Worm (Caenorhabditis elegans) whole organism, midembryonic: ENCODE results near the gene exos-8.

Experiments used
- T22C8.4 ChIP-seq: fragments of 200-800 bp; sonication (Bioruptor generic); IDR thresholded peaks from 2 replicates; pipeline ENCODE4 v1.3.6; 2022; ENCODE audit warnings: missing genetic modification characterization, missing compliant biosample characterization
- cog-1 ChIP-seq: sonication (generic microtip); optimal IDR thresholded peaks from 2 replicates; lab custom pipeline; 2016; ENCODE audit warnings: missing genetic modification characterization, missing compliant biosample characterization
- flt-1 ChIP-seq: fragments of 200-800 bp; sonication (Bioruptor generic); IDR thresholded peaks from 2 replicates; pipeline ENCODE4 v1.3.6; 2022; ENCODE audit warnings: missing genetic modification characterization, missing compliant biosample characterization
- klf-2 ChIP-seq: fragments of 200-800 bp; sonication (Bioruptor generic); conservative IDR thresholded peaks from 2 replicates; pipeline ENCODE4 v1.3.6; 2022; ENCODE audit warnings: missing genetic modification reagents, missing genetic modification characterization, missing compliant biosample characterization
- med-1 ChIP-seq: sonication (generic microtip); optimal IDR thresholded peaks from 2 replicates; lab custom pipeline; 2017; ENCODE audit warnings: missing genetic modification characterization, mild to moderate bottlenecking, missing compliant biosample characterization, antibody characterized with exemption, missing genetic modification reagents; ENCODE audit not compliant: insufficient read depth
- ref-1 ChIP-seq: fragments of 200-800 bp; sonication (Bioruptor generic); conservative IDR thresholded peaks from 2 replicates; pipeline ENCODE4 v1.3.6; 2022; ENCODE audit warnings: missing genetic modification reagents, missing genetic modification characterization, missing compliant biosample characterization
- tab-1 ChIP-seq: fragments of 200-800 bp; sonication (Bioruptor generic); IDR thresholded peaks from 2 replicates; pipeline ENCODE4 v1.3.6; 2022; ENCODE audit warnings: missing genetic modification characterization, missing compliant biosample characterization
- ztf-23 ChIP-seq: fragments of 200-800 bp; sonication (Bioruptor generic); IDR thresholded peaks from 2 replicates; pipeline ENCODE4 v1.3.6; 2022; ENCODE audit warnings: missing genetic modification reagents, missing genetic modification characterization, missing compliant biosample characterization
- ztf-29 ChIP-seq: fragments of 200-800 bp; sonication (Bioruptor generic); IDR thresholded peaks from 2 replicates; pipeline ENCODE4 v1.3.6; 2022; ENCODE audit warnings: missing genetic modification reagents, missing genetic modification characterization, missing compliant biosample characterization

The exos-8 gene

ce11 chrII:6746404-6746803 is 4.9 kb downstream of the exos-8 start, which contains the start of gene F41G3.5:
TSS of gene F41G3.5 (plus strand) at chrII:6746704.
- TF ChIP-seq ztf-29 = no peak

ce11 chrII:6749422-6749821 is 7.9 kb downstream of the exos-8 start, which contains the start of gene F41G3.10:
TSS of gene F41G3.10 (minus strand) at chrII:6749522.
- TF ChIP-seq klf-2 (GFP tag; lab: Robert Waterston, UW) (no peak), cog-1 (tag; lab: Kevin White, UChicago) (no peak), ztf-29 (no peak), ztf-23 (no peak), T22C8.4 (GFP tag; lab: Robert Waterston, UW) (no peak), ref-1 (GFP tag; lab: Robert Waterston, UW) (no peak), tab-1 (no peak)

ce11 chrII:6750929-6751328 is 9.4 kb downstream of the exos-8 start, which contains the start of gene F41G3.20:
TSS of gene F41G3.20 (minus strand) at chrII:6751029.
- TF ChIP-seq T22C8.4 (GFP tag; lab: Robert Waterston, UW) (no peak), ref-1 (GFP tag; lab: Robert Waterston, UW) (no peak), cog-1 (tag; lab: Kevin White, UChicago) (no peak), tab-1 (no peak), flt-1 (GFP tag; lab: Robert Waterston, UW) (no peak), ztf-29 (no peak), med-1 (GFP tag; lab: Kevin White, UChicago) (no peak), klf-2 (GFP tag; lab: Robert Waterston, UW) (no peak), ztf-23 (no peak)

- TF ChIP-seq tab-1 (no peak), ref-1 (GFP tag; lab: Robert Waterston, UW) (no peak), flt-1 (GFP tag; lab: Robert Waterston, UW) (no peak), ztf-23 (no peak), klf-2 (GFP tag; lab: Robert Waterston, UW) (no peak), cog-1 (tag; lab: Kevin White, UChicago) (no peak), med-1 (GFP tag; lab: Kevin White, UChicago) (no peak), T22C8.4 (GFP tag; lab: Robert Waterston, UW) (no peak), ztf-29 (no peak)
Observed at ce11 chrII:6752027-6752426, 10.5 kb downstream of the exos-8 start, which contains the start of gene F41G3.19. TSS of gene F41G3.19 (minus strand) at chrII:6752127.

ce11 chrII:6752850-6753249 is 11.4 kb downstream of the exos-8 start, which contains the start of gene F41G3.21:
TSS of gene F41G3.21 (minus strand) at chrII:6752950.
- TF ChIP-seq ztf-23 = no peak

ce11 chrII:6754671-6755224 is 13.3 kb downstream of the exos-8 start, which contains the start of the genes srx-95 and fis-1:
TSS of gene srx-95 (minus strand) at chrII:6754771.
TSS of gene fis-1 (plus strand) at chrII:6755174.
- no peak for TF ChIP-seq klf-2 (GFP tag; lab: Robert Waterston, UW)
- TF ChIP-seq med-1 (GFP tag; lab: Kevin White, UChicago) = no peak
- TF ChIP-seq flt-1 (GFP tag; lab: Robert Waterston, UW) = no peak
- no peak for TF ChIP-seq ref-1 (GFP tag; lab: Robert Waterston, UW)
- no peak for TF ChIP-seq ztf-29
- no peak for TF ChIP-seq tab-1
- TF ChIP-seq cog-1 (tag; lab: Kevin White, UChicago) = no peak
- TF ChIP-seq ztf-23 = no peak
- no peak for TF ChIP-seq T22C8.4 (GFP tag; lab: Robert Waterston, UW)

ce11 chrII:6756232-6756631 is 14.7 kb downstream of the exos-8 start, which contains the start of gene F41G3.3:
TSS of gene F41G3.3 (plus strand) at chrII:6756532.
- TF ChIP-seq klf-2 (GFP tag; lab: Robert Waterston, UW) = no peak
- TF ChIP-seq ref-1 (GFP tag; lab: Robert Waterston, UW) = no peak
- no peak for TF ChIP-seq T22C8.4 (GFP tag; lab: Robert Waterston, UW)
- no peak for TF ChIP-seq tab-1
- no peak for TF ChIP-seq med-1 (GFP tag; lab: Kevin White, UChicago)
- no peak for TF ChIP-seq ztf-23
- no peak for TF ChIP-seq flt-1 (GFP tag; lab: Robert Waterston, UW)

ce11 chrII:6764734-6765133 is 23.2 kb downstream of the exos-8 start, which contains the start of gene nlp-50:
TSS of gene nlp-50 (plus strand) at chrII:6765034.
- TF ChIP-seq flt-1 (GFP tag; lab: Robert Waterston, UW) (no peak), ref-1 (GFP tag; lab: Robert Waterston, UW) (no peak), cog-1 (tag; lab: Kevin White, UChicago) (no peak), ztf-23 (no peak), ztf-29 (no peak), T22C8.4 (GFP tag; lab: Robert Waterston, UW) (no peak), tab-1 (no peak), med-1 (GFP tag; lab: Kevin White, UChicago) (no peak), klf-2 (GFP tag; lab: Robert Waterston, UW) (no peak)

ce11 chrII:6768014-6768413 is 26.5 kb downstream of the exos-8 start, which contains the start of gene F41G3.18:
TSS of gene F41G3.18 (plus strand) at chrII:6768314.
- TF ChIP-seq klf-2 (GFP tag; lab: Robert Waterston, UW) (no peak), ref-1 (GFP tag; lab: Robert Waterston, UW) (no peak), med-1 (GFP tag; lab: Kevin White, UChicago) (no peak), ztf-23 (no peak), tab-1 (no peak), T22C8.4 (GFP tag; lab: Robert Waterston, UW) (no peak), cog-1 (tag; lab: Kevin White, UChicago) (no peak), flt-1 (GFP tag; lab: Robert Waterston, UW) (no peak), ztf-29 (no peak)

- no peak for TF ChIP-seq tab-1
- no peak for TF ChIP-seq ref-1 (GFP tag; lab: Robert Waterston, UW)
- no peak for TF ChIP-seq T22C8.4 (GFP tag; lab: Robert Waterston, UW)
- TF ChIP-seq cog-1 (tag; lab: Kevin White, UChicago) = no peak
- no peak for TF ChIP-seq ztf-23
- no peak for TF ChIP-seq med-1 (GFP tag; lab: Kevin White, UChicago)
- no peak for TF ChIP-seq klf-2 (GFP tag; lab: Robert Waterston, UW)
- TF ChIP-seq flt-1 (GFP tag; lab: Robert Waterston, UW) = no peak
- TF ChIP-seq ztf-29 = no peak
Observed at ce11 chrII:6770030-6770429, 28.5 kb downstream of the exos-8 start.
